Worm (Caenorhabditis elegans) whole organism, L1 larva: Measurements from ENCODE around the gene vha-1.

Experiments used
- elt-3 ChIP-seq, 6 experiments: fragments of 150-350 bp in 1 of 6; sonication (generic microtip); optimal IDR thresholded peaks; 2 replicates each; lab custom pipeline; 2017 to 2018; ENCODE audit warnings: missing biosample characterization in 6 of 6, missing genetic modification characterization in 6 of 6, inconsistent platforms in 1 of 6
- jun-1 ChIP-seq: fragments of 150-350 bp; optimal IDR thresholded peaks from 2 replicates; lab custom pipeline; 2014; ENCODE audit warnings: missing biosample characterization, missing genetic modification reagents, missing genetic modification characterization
- lin-15B ChIP-seq: fragments of 150-350 bp; sonication (generic microtip); optimal IDR thresholded peaks from 3 replicates; lab custom pipeline; 2014; ENCODE audit warnings: missing biosample characterization, missing genetic modification characterization
- lin-39 ChIP-seq: fragments of 150-350 bp; optimal IDR thresholded peaks from 2 replicates; lab custom pipeline; 2014; ENCODE audit warnings: missing biosample characterization, missing genetic modification reagents, missing genetic modification characterization
- lir-3 ChIP-seq: sonication (generic microtip); optimal IDR thresholded peaks from 2 replicates; lab custom pipeline; 2016; ENCODE audit warnings: mild to moderate bottlenecking, missing genetic modification characterization, moderate library complexity, missing compliant biosample characterization; ENCODE audit not compliant: poor library complexity
- lsy-2 ChIP-seq, 2 experiments: fragments of 150-350 bp; optimal IDR thresholded peaks; 2 replicates each; lab custom pipeline; 2014; ENCODE audit warnings: missing biosample characterization in 2 of 2, missing genetic modification characterization in 2 of 2
- snpc-4 ChIP-seq: fragments of 150-350 bp; optimal IDR thresholded peaks from 2 replicates; lab custom pipeline; 2014; ENCODE audit warnings: missing biosample characterization, missing genetic modification characterization
- sup-37 ChIP-seq: fragments of 200-800 bp; sonication (Bioruptor generic); optimal IDR thresholded peaks from 2 replicates; lab custom pipeline; 2018; ENCODE audit warnings: mild to moderate bottlenecking, missing genetic modification characterization, missing compliant biosample characterization
- unc-30 ChIP-seq: sonication (generic microtip); optimal IDR thresholded peaks from 2 replicates; lab custom pipeline; 2017; ENCODE audit warnings: missing biosample characterization, missing genetic modification characterization
- ztf-11 ChIP-seq, 2 experiments: sonication (generic microtip); optimal IDR thresholded peaks; 2 replicates each; lab custom pipeline; 2016 to 2017; ENCODE audit warnings: missing genetic modification characterization in 2 of 2, missing biosample characterization in 1 of 2, missing compliant biosample characterization in 1 of 2
- ztf-4 ChIP-seq: fragments of 150-350 bp; optimal IDR thresholded peaks from 2 replicates; lab custom pipeline; 2014; ENCODE audit warnings: missing biosample characterization, missing genetic modification characterization

DNA sequence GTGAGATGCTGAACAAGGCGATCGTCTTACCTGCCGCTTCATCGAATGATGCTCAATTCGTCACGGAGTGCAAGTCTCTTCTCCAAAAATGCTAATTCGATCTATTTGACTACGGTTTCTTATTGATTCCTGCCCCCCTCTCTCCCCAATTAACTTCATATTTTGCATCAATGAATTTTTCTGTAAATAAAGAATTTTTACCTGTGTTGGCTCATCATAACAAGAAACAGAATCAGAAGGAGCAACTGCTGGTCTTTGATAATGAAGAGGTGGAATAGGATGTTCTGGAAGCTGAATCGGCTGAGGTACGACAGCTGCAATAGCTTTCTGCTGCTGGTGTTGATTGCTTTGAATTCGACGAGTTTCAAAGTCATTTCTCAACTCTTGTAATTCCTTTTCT, 20.9 kb upstream of the vha-1 start:
- TF ChIP-seq elt-3 (tag; optimal IDR thresholded peaks at IDR 0.05; lab: Kevin White, UChicago): no peak
- no peak for TF ChIP-seq sup-37
- TF ChIP-seq lin-39 (tag; lab: Kevin White, UChicago): no peak
- TF ChIP-seq unc-30 (tag; lab: Kevin White, UChicago): no peak
- TF ChIP-seq ztf-4 (tag; lab: Kevin White, UChicago): no peak
- TF ChIP-seq jun-1 (tag; lab: Kevin White, UChicago): no peak
- TF ChIP-seq snpc-4 (tag; lab: Kevin White, UChicago): no peak
- no peak for TF ChIP-seq ztf-11 (tag; optimal IDR thresholded peaks at IDR 0.05; lab: Kevin White, UChicago)
- TF ChIP-seq lin-15B (tag; lab: Kevin White, UChicago): no peak
- TF ChIP-seq lsy-2 (tag; optimal IDR thresholded peaks at IDR 0.05; lab: Kevin White, UChicago): no peak
- TF ChIP-seq lir-3 (tag; lab: Kevin White, UChicago): no peak
